Worm (Caenorhabditis elegans) whole organism, L1 larva: ENCODE results near the gene egl-9.

Experiments
- C34B4.2 ChIP-seq: sonication (generic microtip); optimal IDR thresholded peaks from 2 replicates; lab custom pipeline; 2017; ENCODE audit warnings: mild to moderate bottlenecking, missing genetic modification characterization, missing compliant biosample characterization
- F16B12.6 ChIP-seq: fragments of 150-350 bp; optimal IDR thresholded peaks from 2 replicates; lab custom pipeline; 2014; ENCODE audit warnings: missing biosample characterization, missing genetic modification characterization
- alr-1 ChIP-seq: fragments of 200-800 bp; sonication (Bioruptor generic); optimal IDR thresholded peaks from 2 replicates; lab custom pipeline; 2018; ENCODE audit warnings: borderline replicate concordance, mild to moderate bottlenecking, missing genetic modification characterization, missing compliant biosample characterization
- aly-2 ChIP-seq: fragments of 150-350 bp; optimal IDR thresholded peaks from 2 replicates; lab custom pipeline; 2014; ENCODE audit warnings: missing biosample characterization, missing genetic modification characterization
- ceh-8 ChIP-seq: fragments of 200-800 bp; sonication (Bioruptor generic); optimal IDR thresholded peaks from 2 replicates; lab custom pipeline; 2018; ENCODE audit warnings: mild to moderate bottlenecking, missing genetic modification characterization, moderate library complexity, missing compliant biosample characterization
- ceh-88 ChIP-seq: fragments of 200-800 bp; sonication (Bioruptor generic); IDR thresholded peaks from 2 replicates; pipeline ENCODE4 v1.3.6; 2022; ENCODE audit warnings: missing genetic modification characterization, missing compliant biosample characterization
- ceh-90 ChIP-seq: sonication (generic microtip); optimal IDR thresholded peaks from 2 replicates; lab custom pipeline; 2016; ENCODE audit warnings: missing genetic modification characterization, missing compliant biosample characterization
- ces-1 ChIP-seq: fragments of 150-350 bp; optimal IDR thresholded peaks from 2 replicates; lab custom pipeline; 2014; ENCODE audit warnings: missing biosample characterization, missing genetic modification reagents, missing genetic modification characterization
- dsc-1 ChIP-seq: sonication (generic microtip); optimal IDR thresholded peaks from 2 replicates; lab custom pipeline; 2016; ENCODE audit warnings: mild to moderate bottlenecking, missing genetic modification characterization, missing compliant biosample characterization
- efl-1 ChIP-seq, 4 experiments: fragments of 150-350 bp; optimal IDR thresholded peaks in 3 of 4; peaks in 1 of 4; 1 replicate in 1 of 4; 2 replicates in 3 of 4; lab custom pipeline; 2014; ENCODE audit warnings: missing biosample characterization in 2 of 4, missing genetic modification characterization in 2 of 4, missing genetic modification reagents in 2 of 4
- egl-27 ChIP-seq, 2 experiments: fragments of 150-350 bp in 1 of 2; sonication (generic microtip); optimal IDR thresholded peaks; 3 replicates each; lab custom pipeline; 2017 to 2018; ENCODE audit warnings: missing biosample characterization in 2 of 2, missing genetic modification characterization in 2 of 2, missing genetic modification reagents in 2 of 2
- fkh-10 ChIP-seq: sonication (generic microtip); optimal IDR thresholded peaks from 2 replicates; lab custom pipeline; 2017; ENCODE audit warnings: missing biosample characterization, missing genetic modification reagents, missing genetic modification characterization
- fkh-4 ChIP-seq: sonication (generic microtip); optimal IDR thresholded peaks from 2 replicates; lab custom pipeline; 2016; ENCODE audit warnings: missing compliant biosample characterization, missing genetic modification characterization, borderline replicate concordance
- fkh-8 ChIP-seq: sonication (generic microtip); optimal IDR thresholded peaks from 2 replicates; lab custom pipeline; 2016; ENCODE audit warnings: mild to moderate bottlenecking, missing genetic modification characterization, missing compliant biosample characterization
- grh-1 ChIP-seq: fragments of 200-800 bp; sonication (Bioruptor generic); IDR thresholded peaks from 2 replicates; pipeline ENCODE4 v1.3.6; 2022; ENCODE audit warnings: missing genetic modification reagents, missing genetic modification characterization, missing compliant biosample characterization
- hlh-17 ChIP-seq: fragments of 200-800 bp; sonication (Bioruptor generic); optimal IDR thresholded peaks from 2 replicates; lab custom pipeline; 2018; ENCODE audit warnings: missing genetic modification characterization, mild to moderate bottlenecking, missing compliant biosample characterization, moderate library complexity, borderline replicate concordance
- hlh-4 ChIP-seq: sonication (generic microtip); optimal IDR thresholded peaks from 2 replicates; lab custom pipeline; 2016; ENCODE audit warnings: mild to moderate bottlenecking, missing genetic modification characterization, missing compliant biosample characterization
- hpl-2 ChIP-seq: fragments of 150-350 bp; optimal IDR thresholded peaks from 2 replicates; lab custom pipeline; 2014; ENCODE audit warnings: missing biosample characterization, missing genetic modification reagents, missing genetic modification characterization
- irx-1 ChIP-seq: sonication (generic microtip); optimal IDR thresholded peaks from 2 replicates; lab custom pipeline; 2016; ENCODE audit warnings: missing genetic modification characterization, missing compliant biosample characterization
- isw-1 ChIP-seq: fragments of 200-800 bp; sonication (Bioruptor generic); IDR thresholded peaks from 2 replicates; pipeline ENCODE4 v1.3.6; 2022; ENCODE audit warnings: missing genetic modification characterization, missing compliant biosample characterization
- jun-1 ChIP-seq: fragments of 150-350 bp; optimal IDR thresholded peaks from 2 replicates; lab custom pipeline; 2014; ENCODE audit warnings: missing biosample characterization, missing genetic modification reagents, missing genetic modification characterization
- lin-13 ChIP-seq: fragments of 150-350 bp; optimal IDR thresholded peaks from 2 replicates; lab custom pipeline; 2014; ENCODE audit warnings: missing biosample characterization, missing genetic modification reagents, missing genetic modification characterization
- lin-14 ChIP-seq: fragments of 200-800 bp; sonication (Bioruptor generic); optimal IDR thresholded peaks from 2 replicates; lab custom pipeline; 2018; ENCODE audit warnings: mild to moderate bottlenecking, missing genetic modification characterization, moderate library complexity, missing compliant biosample characterization
- lin-15B ChIP-seq: fragments of 150-350 bp; sonication (generic microtip); optimal IDR thresholded peaks from 3 replicates; lab custom pipeline; 2014; ENCODE audit warnings: missing biosample characterization, missing genetic modification characterization
- lin-35 ChIP-seq, 2 experiments: fragments of 150-350 bp; optimal IDR thresholded peaks; 2 replicates each; lab custom pipeline; 2014; ENCODE audit warnings: missing biosample characterization in 2 of 2, missing genetic modification characterization in 2 of 2, missing genetic modification reagents in 2 of 2
- lsy-2 ChIP-seq, 2 experiments: fragments of 150-350 bp; optimal IDR thresholded peaks; 2 replicates each; lab custom pipeline; 2014; ENCODE audit warnings: missing biosample characterization in 2 of 2, missing genetic modification characterization in 2 of 2
- mef-2 ChIP-seq: fragments of 150-350 bp; optimal IDR thresholded peaks from 2 replicates; lab custom pipeline; 2014; ENCODE audit warnings: missing biosample characterization, missing genetic modification characterization
- nhr-12 ChIP-seq: sonication (generic microtip); optimal IDR thresholded peaks from 2 replicates; lab custom pipeline; 2017; ENCODE audit warnings: missing biosample characterization, missing genetic modification characterization
- nhr-20 ChIP-seq: sonication (generic microtip); optimal IDR thresholded peaks from 2 replicates; lab custom pipeline; 2016; ENCODE audit warnings: mild to moderate bottlenecking, missing genetic modification characterization, missing compliant biosample characterization
- nhr-28 ChIP-seq: fragments of 150-350 bp; optimal IDR thresholded peaks from 2 replicates; lab custom pipeline; 2014; ENCODE audit warnings: missing biosample characterization, missing genetic modification characterization
- nhr-47 ChIP-seq: sonication (generic microtip); optimal IDR thresholded peaks from 2 replicates; lab custom pipeline; 2016; ENCODE audit warnings: mild to moderate bottlenecking, missing genetic modification characterization, moderate library complexity, missing compliant biosample characterization
- nhr-71 ChIP-seq: sonication (generic microtip); optimal IDR thresholded peaks from 2 replicates; lab custom pipeline; 2016; ENCODE audit warnings: mild to moderate bottlenecking, missing genetic modification characterization, moderate library complexity, missing compliant biosample characterization
- nhr-84 ChIP-seq: sonication (generic microtip); optimal IDR thresholded peaks from 2 replicates; lab custom pipeline; 2017; ENCODE audit warnings: missing biosample characterization, missing genetic modification characterization
- nhr-85 ChIP-seq: sonication (generic microtip); peaks from one replicate; lab custom pipeline; 2016; ENCODE audit warnings: missing genetic modification characterization, inconsistent platforms, missing compliant biosample characterization
- nhr-90 ChIP-seq: sonication (generic microtip); optimal IDR thresholded peaks from 2 replicates; lab custom pipeline; 2016; ENCODE audit warnings: mild to moderate bottlenecking, missing genetic modification characterization, missing compliant biosample characterization; ENCODE audit not compliant: poor library complexity
- snu-23 ChIP-seq: sonication (generic microtip); optimal IDR thresholded peaks from 2 replicates; lab custom pipeline; 2016; ENCODE audit warnings: missing genetic modification characterization, missing compliant biosample characterization
- sox-4 ChIP-seq: sonication (generic microtip); optimal IDR thresholded peaks from 2 replicates; lab custom pipeline; 2016; ENCODE audit warnings: missing genetic modification characterization, missing compliant biosample characterization
- sptf-1 ChIP-seq: fragments of 150-350 bp; optimal IDR thresholded peaks from 2 replicates; lab custom pipeline; 2014; ENCODE audit warnings: missing biosample characterization, missing genetic modification characterization
- swsn-7 ChIP-seq: sonication (generic microtip); optimal IDR thresholded peaks from 2 replicates; lab custom pipeline; 2016; ENCODE audit warnings: missing genetic modification characterization, missing compliant biosample characterization
- tlp-1 ChIP-seq: fragments of 150-350 bp; optimal IDR thresholded peaks from 2 replicates; lab custom pipeline; 2014; ENCODE audit warnings: missing biosample characterization, missing genetic modification characterization
- unc-62 ChIP-seq: fragments of 150-350 bp; optimal IDR thresholded peaks from 2 replicates; lab custom pipeline; 2014; ENCODE audit warnings: missing biosample characterization, missing genetic modification reagents, missing genetic modification characterization
- unc-86 ChIP-seq: sonication (generic microtip); optimal IDR thresholded peaks from 2 replicates; lab custom pipeline; 2016; ENCODE audit warnings: missing genetic modification characterization, missing compliant biosample characterization
- unc-98 ChIP-seq: fragments of 200-800 bp; sonication (Bioruptor generic); IDR thresholded peaks from 2 replicates; pipeline ENCODE4 v1.3.6; 2022; ENCODE audit warnings: missing genetic modification characterization, missing compliant biosample characterization

Gene egl-9

ce11 chrV:10462066-10462465 lies 6.3 kb upstream of the egl-9 start, which contains the start of gene chw-1:
Gene chw-1 (plus strand): TSS chrV:10462282.
- TF ChIP-seq nhr-85 (tag; lab: Kevin White, UChicago) (peak; percentile 32), snu-23 (GFP tag; lab: Kevin White, UChicago) (no peak)
- TF ChIP-seq, all 84 proteins: peak for 1

ce11 chrV:10463276-10463675 lies 5.0 kb upstream of the egl-9 start, which contains the start of gene F22E12.3:
Gene F22E12.3 (minus strand): TSS chrV:10463376.
- TF ChIP-seq efl-1 (optimal IDR thresholded peaks at IDR 0.05; lab: Kevin White, UChicago) (no peak), efl-1 (GFP tag; optimal IDR thresholded peaks at IDR 0.05 in 1 of 2; lab: Kevin White, UChicago) (no peak), nhr-20 (tag; lab: Kevin White, UChicago) (no peak), tlp-1 (tag; lab: Kevin White, UChicago) (no peak), nhr-47 (no peak), ces-1 (GFP tag; lab: Kevin White, UChicago) (no peak), lin-13 (no peak)

ce11 chrV:10464160-10464559 lies 4.2 kb upstream of the egl-9 start:
- TF ChIP-seq nhr-84 (tag; lab: Kevin White, UChicago) (no peak), ceh-8 (GFP tag; lab: Kevin White, UChicago) (no peak), swsn-7 (no peak), efl-1 (optimal IDR thresholded peaks at IDR 0.05; lab: Kevin White, UChicago) (no peak), efl-1 (GFP tag; optimal IDR thresholded peaks at IDR 0.05 in 1 of 2; lab: Kevin White, UChicago) (no peak), lsy-2 (tag; optimal IDR thresholded peaks at IDR 0.05; lab: Kevin White, UChicago) (no peak), sptf-1 (tag; lab: Kevin White, UChicago) (no peak), C34B4.2 (tag; lab: Kevin White, UChicago) (no peak), nhr-85 (tag; lab: Kevin White, UChicago) (peak; percentile 61), snu-23 (GFP tag; lab: Kevin White, UChicago) (no peak), F16B12.6 (no peak), unc-86 (tag; lab: Kevin White, UChicago) (no peak), nhr-12 (no peak), nhr-71 (no peak), ceh-88 (GFP tag; lab: Robert Waterston, UW) (no peak), nhr-90 (no peak), fkh-4 (tag; lab: Kevin White, UChicago) (peak; percentile 87), mef-2 (no peak), alr-1 (tag; lab: Kevin White, UChicago) (no peak), unc-98 (no peak), dsc-1 (tag; lab: Kevin White, UChicago) (peak; percentile 96), nhr-28 (tag; lab: Kevin White, UChicago) (no peak)

- TF ChIP-seq hlh-4 (tag; lab: Kevin White, UChicago): no peak
- TF ChIP-seq jun-1 (tag; lab: Kevin White, UChicago): no peak
- TF ChIP-seq unc-62: no peak
- no peak for TF ChIP-seq nhr-84 (tag; lab: Kevin White, UChicago)
- TF ChIP-seq nhr-28 (tag; lab: Kevin White, UChicago): no peak
- no peak for TF ChIP-seq lin-15B (tag; lab: Kevin White, UChicago)
- no peak for TF ChIP-seq grh-1 (GFP tag; lab: Robert Waterston, UW)
- TF ChIP-seq fkh-10 (GFP tag; lab: Kevin White, UChicago): no peak
- peak; percentile 41 for TF ChIP-seq lin-14 (GFP tag; lab: Kevin White, UChicago)
- TF ChIP-seq fkh-8 (tag; lab: Kevin White, UChicago): peak; percentile 33
- no peak for TF ChIP-seq isw-1 (GFP tag; lab: Robert Waterston, UW)
- TF ChIP-seq lsy-2 (tag; optimal IDR thresholded peaks at IDR 0.05; lab: Kevin White, UChicago): peak in 1 of 2 experiments; percentile 12
- TF ChIP-seq dsc-1 (tag; lab: Kevin White, UChicago): no peak
- no peak for TF ChIP-seq egl-27 (tag; optimal IDR thresholded peaks at IDR 0.05; lab: Kevin White, UChicago)
- TF ChIP-seq hlh-17 (GFP tag; lab: Kevin White, UChicago): no peak
- TF ChIP-seq lin-35 (GFP tag; optimal IDR thresholded peaks at IDR 0.05; lab: Kevin White, UChicago): no peak
- no peak for TF ChIP-seq ceh-90
- no peak for TF ChIP-seq hpl-2 (GFP tag; lab: Kevin White, UChicago)
- no peak for TF ChIP-seq irx-1 (tag; lab: Kevin White, UChicago)
- TF ChIP-seq sox-4: no peak
- no peak for TF ChIP-seq aly-2 (tag; lab: Kevin White, UChicago)
Measured at ce11 chrV:10464746-10465145, 3.6 kb upstream of the egl-9 start.
